Fruit fly (Drosophila melanogaster) whole organism, embryonic: ENCODE data around the gene CG3008.

Experiments
- Abd-B ChIP-seq: fragments of 200-800 bp; sonication (Bioruptor generic); optimal IDR thresholded peaks from 2 replicates; lab custom pipeline; 2018; ENCODE audit warnings: missing biosample characterization, mild to moderate bottlenecking, missing genetic modification characterization, moderate library complexity
- Atf6 ChIP-seq: fragments of 200-800 bp; sonication (Bioruptor generic); IDR thresholded peaks from 2 replicates; pipeline ENCODE4 v1.3.6; 2022; ENCODE audit warnings: missing biosample characterization, missing genetic modification characterization
- B-H1 ChIP-seq: fragments of 200-800 bp; sonication (Bioruptor generic); IDR thresholded peaks from 3 replicates; pipeline ENCODE4 v1.3.6; 2022; ENCODE audit warnings: missing biosample characterization, missing genetic modification characterization
- Bdp1 ChIP-seq: fragments of 200-800 bp; sonication (Bioruptor generic); optimal IDR thresholded peaks from 3 replicates; lab custom pipeline; 2016; ENCODE audit warnings: missing biosample characterization, missing genetic modification characterization
- Blimp-1 ChIP-seq: fragments of 200-800 bp; sonication (Bioruptor generic); optimal IDR thresholded peaks from 3 replicates; lab custom pipeline; 2018; ENCODE audit warnings: missing biosample characterization, missing genetic modification characterization, mild to moderate bottlenecking, moderate library complexity, missing genetic modification reagents
- Bteb2 ChIP-seq: fragments of 200-800 bp; sonication (Bioruptor generic); optimal IDR thresholded peaks from 2 replicates; lab custom pipeline; 2016; ENCODE audit warnings: missing biosample characterization, missing genetic modification characterization
- CG10565 ChIP-seq: fragments of 200-800 bp; sonication (Bioruptor generic); optimal IDR thresholded peaks from 3 replicates; lab custom pipeline; 2016; ENCODE audit warnings: missing biosample characterization, mild to moderate bottlenecking, missing genetic modification characterization
- CG11504 ChIP-seq: fragments of 200-800 bp; sonication (Bioruptor generic); optimal IDR thresholded peaks from 3 replicates; lab custom pipeline; 2019; ENCODE audit warnings: missing biosample characterization, mild to moderate bottlenecking, missing genetic modification characterization, moderate library complexity
- CG12104 ChIP-seq: fragments of 200-800 bp; sonication (Bioruptor generic); optimal IDR thresholded peaks from 3 replicates; lab custom pipeline; 2016; ENCODE audit warnings: missing biosample characterization, missing genetic modification characterization
- CG12391 ChIP-seq: fragments of 200-800 bp; sonication (Bioruptor generic); optimal IDR thresholded peaks from 3 replicates; lab custom pipeline; 2018; ENCODE audit warnings: missing biosample characterization, mild to moderate bottlenecking, missing genetic modification characterization, moderate library complexity
- CG18262 ChIP-seq: fragments of 200-800 bp; optimal IDR thresholded peaks from 3 replicates; lab custom pipeline; 2019; ENCODE audit warnings: missing biosample characterization, mild to moderate bottlenecking, missing genetic modification characterization, moderate library complexity
- CG1832 ChIP-seq: fragments of 200-800 bp; sonication (Bioruptor generic); optimal IDR thresholded peaks from 2 replicates; lab custom pipeline; 2017; ENCODE audit warnings: missing biosample characterization, mild to moderate bottlenecking, missing genetic modification characterization, inconsistent platforms
- CG31441 ChIP-seq: fragments of 200-800 bp; sonication (Bioruptor generic); IDR thresholded peaks from 2 replicates; pipeline ENCODE4 v1.3.6; 2022; ENCODE audit warnings: missing biosample characterization, missing genetic modification characterization
- CG33213 ChIP-seq: fragments of 200-800 bp; sonication (Bioruptor generic); optimal IDR thresholded peaks from 3 replicates; lab custom pipeline; 2016; ENCODE audit warnings: missing biosample characterization, missing genetic modification characterization
- CG34422 ChIP-seq: fragments of 200-800 bp; sonication (Bioruptor generic); IDR thresholded peaks from 3 replicates; pipeline ENCODE4 v1.3.6; 2022; ENCODE audit warnings: missing biosample characterization, missing genetic modification characterization
- CG9727 ChIP-seq: fragments of 200-800 bp; sonication (Bioruptor generic); optimal IDR thresholded peaks from 3 replicates; lab custom pipeline; 2017; ENCODE audit warnings: missing biosample characterization, mild to moderate bottlenecking, missing genetic modification characterization
- CTCF ChIP-seq: fragments of 200-800 bp; sonication (Bioruptor generic); optimal IDR thresholded peaks from 2 replicates; lab custom pipeline; 2017; ENCODE audit warnings: missing biosample characterization, mild to moderate bottlenecking, missing genetic modification characterization, moderate library complexity
- CkIIα-i1 ChIP-seq: fragments of 200-800 bp; sonication (Bioruptor generic); IDR thresholded peaks from 2 replicates; pipeline ENCODE4 v1.3.6; 2022; ENCODE audit warnings: missing biosample characterization, missing genetic modification characterization
- Dbx ChIP-seq: fragments of 200-800 bp; sonication (Bioruptor generic); IDR thresholded peaks from 3 replicates; pipeline ENCODE4 v1.3.6; 2022; ENCODE audit warnings: missing biosample characterization, missing genetic modification characterization
- HLH3B ChIP-seq: fragments of 200-800 bp; sonication (Bioruptor generic); IDR thresholded peaks from 2 replicates; pipeline ENCODE4 v1.3.6; 2022; ENCODE audit warnings: missing biosample characterization, missing genetic modification characterization
- HLH4C ChIP-seq: fragments of 200-800 bp; sonication (Bioruptor generic); IDR thresholded peaks from 3 replicates; pipeline ENCODE4 v1.3.6; 2022; ENCODE audit warnings: missing biosample characterization, missing genetic modification characterization; ENCODE audit not compliant: partially characterized antibody
- HmgD ChIP-seq: fragments of 200-800 bp; sonication (Bioruptor generic); optimal IDR thresholded peaks from 3 replicates; lab custom pipeline; 2016; ENCODE audit warnings: missing biosample characterization, missing genetic modification characterization
- Lim3 ChIP-seq: fragments of 200-800 bp; sonication (Bioruptor generic); IDR thresholded peaks from 2 replicates; pipeline ENCODE4 v1.3.6; 2022; ENCODE audit warnings: missing biosample characterization, missing genetic modification characterization
- Lpt ChIP-seq: fragments of >200 bp; optimal IDR thresholded peaks from 2 replicates; lab custom pipeline; 2018; ENCODE audit warnings: missing biosample characterization, missing genetic modification characterization
- Meics ChIP-seq: fragments of 200-800 bp; sonication (Bioruptor generic); optimal IDR thresholded peaks from 2 replicates; lab custom pipeline; 2017; ENCODE audit warnings: missing biosample characterization, mild to moderate bottlenecking, missing genetic modification characterization
- Optix ChIP-seq: fragments of 200-800 bp; sonication (Bioruptor generic); IDR thresholded peaks from 3 replicates; pipeline ENCODE4 v1.3.6; 2022; ENCODE audit warnings: missing biosample characterization, missing genetic modification characterization
- Six4 ChIP-seq: fragments of 200-800 bp; sonication (Bioruptor generic); optimal IDR thresholded peaks from 2 replicates; lab custom pipeline; 2016; ENCODE audit warnings: missing biosample characterization, missing genetic modification characterization
- Sox102F ChIP-seq: fragments of 200-800 bp; sonication (Bioruptor generic); optimal IDR thresholded peaks from 2 replicates; lab custom pipeline; 2018; ENCODE audit warnings: missing biosample characterization, mild to moderate bottlenecking, missing genetic modification characterization, moderate library complexity
- Taf1 ChIP-seq: fragments of 200-800 bp; sonication (Bioruptor generic); IDR thresholded peaks from 2 replicates; pipeline ENCODE4 v1.3.6; 2022; ENCODE audit warnings: missing biosample characterization, missing genetic modification characterization
- Trl ChIP-seq, 3 experiments: fragments of >200 bp in 2 of 3; fragments of 200-800 bp in 1 of 3; sonication (Bioruptor generic) in 1 of 3; optimal IDR thresholded peaks; 2 replicates in 1 of 3; 3 replicates in 2 of 3; lab custom pipeline; 2016 to 2017; ENCODE audit warnings: missing biosample characterization in 1 of 3, missing genetic modification characterization in 1 of 3
- Vsx1 ChIP-seq: fragments of 200-800 bp; sonication (Bioruptor generic); optimal IDR thresholded peaks from 2 replicates; lab custom pipeline; 2017; ENCODE audit warnings: missing biosample characterization, mild to moderate bottlenecking, missing genetic modification characterization, missing genetic modification reagents
- YL-1 ChIP-seq: fragments of 200-800 bp; sonication (Bioruptor generic); optimal IDR thresholded peaks from 3 replicates; lab custom pipeline; 2017; ENCODE audit warnings: missing biosample characterization, mild to moderate bottlenecking, missing genetic modification characterization
- ap ChIP-seq: fragments of 200-800 bp; sonication (Bioruptor generic); IDR thresholded peaks from 2 replicates; pipeline ENCODE4 v1.3.6; 2022; ENCODE audit warnings: missing biosample characterization, missing genetic modification characterization
- caup ChIP-seq: fragments of 200-800 bp; sonication (Bioruptor generic); optimal IDR thresholded peaks from 3 replicates; lab custom pipeline; 2017; ENCODE audit warnings: missing biosample characterization, mild to moderate bottlenecking, missing genetic modification characterization, moderate library complexity; ENCODE audit not compliant: severe bottlenecking
- cg ChIP-seq: fragments of 200-800 bp; sonication (Bioruptor generic); optimal IDR thresholded peaks from 3 replicates; lab custom pipeline; 2019; ENCODE audit warnings: missing biosample characterization, mild to moderate bottlenecking, missing genetic modification characterization, moderate library complexity
- croc ChIP-seq: fragments of 200-800 bp; sonication (Bioruptor generic); conservative IDR thresholded peaks from 3 replicates; pipeline ENCODE4 v1.3.6; 2022; ENCODE audit warnings: missing biosample characterization, missing genetic modification characterization
- dimm ChIP-seq: fragments of 200-800 bp; sonication (Bioruptor generic); IDR thresholded peaks from 2 replicates; pipeline ENCODE4 v1.3.6; 2022; ENCODE audit warnings: missing biosample characterization, missing genetic modification characterization
- disco-r ChIP-seq: fragments of 200-800 bp; sonication (Bioruptor generic); optimal IDR thresholded peaks from 2 replicates; lab custom pipeline; 2016; ENCODE audit warnings: missing biosample characterization, missing genetic modification characterization
- gfzf ChIP-seq: fragments of 200-800 bp; sonication (Bioruptor generic); optimal IDR thresholded peaks from 2 replicates; lab custom pipeline; 2016; ENCODE audit warnings: missing biosample characterization, mild to moderate bottlenecking, missing genetic modification characterization, moderate library complexity
- inv ChIP-seq: fragments of 200-800 bp; sonication (Bioruptor generic); IDR thresholded peaks from 2 replicates; pipeline ENCODE4 v1.3.6; 2022; ENCODE audit warnings: missing biosample characterization, missing genetic modification characterization; ENCODE audit not compliant: partially characterized antibody
- maf-S ChIP-seq: fragments of 200-800 bp; sonication (Bioruptor generic); optimal IDR thresholded peaks from 2 replicates; lab custom pipeline; 2016; ENCODE audit warnings: missing biosample characterization, missing genetic modification characterization
- nau ChIP-seq: fragments of 200-800 bp; sonication (Bioruptor generic); optimal IDR thresholded peaks from 3 replicates; lab custom pipeline; 2017; ENCODE audit warnings: missing biosample characterization, mild to moderate bottlenecking, missing genetic modification characterization, missing genetic modification reagents
- org-1 ChIP-seq: fragments of 200-800 bp; sonication (Bioruptor generic); optimal IDR thresholded peaks from 2 replicates; lab custom pipeline; 2017; ENCODE audit warnings: missing biosample characterization, missing genetic modification characterization
- pnt ChIP-seq: fragments of 200-800 bp; sonication (Bioruptor generic); optimal IDR thresholded peaks from 3 replicates; lab custom pipeline; 2016; ENCODE audit warnings: missing biosample characterization, missing genetic modification characterization
- row ChIP-seq: fragments of 200-800 bp; sonication (Bioruptor generic); IDR thresholded peaks from 3 replicates; pipeline ENCODE4 v1.3.6; 2022; ENCODE audit warnings: missing biosample characterization, missing genetic modification characterization
- schlank ChIP-seq: fragments of 200-800 bp; sonication (Bioruptor generic); optimal IDR thresholded peaks from 2 replicates; lab custom pipeline; 2018; ENCODE audit warnings: missing biosample characterization, mild to moderate bottlenecking, missing genetic modification characterization
- sob ChIP-seq: fragments of 200-800 bp; sonication (Bioruptor generic); IDR thresholded peaks from 2 replicates; pipeline ENCODE4 v1.3.6; 2022; ENCODE audit warnings: missing biosample characterization, missing genetic modification characterization
- twi ChIP-seq: fragments of 200-800 bp; optimal IDR thresholded peaks from 2 replicates; lab custom pipeline; 2019; ENCODE audit warnings: missing biosample characterization, mild to moderate bottlenecking, missing genetic modification characterization, moderate library complexity
- unc-4 ChIP-seq: fragments of 200-800 bp; sonication (Bioruptor generic); IDR thresholded peaks from 2 replicates; pipeline ENCODE4 v1.3.6; 2022; ENCODE audit warnings: missing biosample characterization, missing genetic modification characterization; ENCODE audit not compliant: partially characterized antibody
- unpg ChIP-seq: fragments of 200-800 bp; sonication (Bioruptor generic); optimal IDR thresholded peaks from 3 replicates; lab custom pipeline; 2018; ENCODE audit warnings: missing biosample characterization, mild to moderate bottlenecking, missing genetic modification characterization, moderate library complexity
- usp ChIP-seq: fragments of >200 bp; optimal IDR thresholded peaks from 2 replicates; lab custom pipeline; 2017; ENCODE audit warnings: missing biosample characterization, missing genetic modification characterization

Gene CG3008

DNA sequence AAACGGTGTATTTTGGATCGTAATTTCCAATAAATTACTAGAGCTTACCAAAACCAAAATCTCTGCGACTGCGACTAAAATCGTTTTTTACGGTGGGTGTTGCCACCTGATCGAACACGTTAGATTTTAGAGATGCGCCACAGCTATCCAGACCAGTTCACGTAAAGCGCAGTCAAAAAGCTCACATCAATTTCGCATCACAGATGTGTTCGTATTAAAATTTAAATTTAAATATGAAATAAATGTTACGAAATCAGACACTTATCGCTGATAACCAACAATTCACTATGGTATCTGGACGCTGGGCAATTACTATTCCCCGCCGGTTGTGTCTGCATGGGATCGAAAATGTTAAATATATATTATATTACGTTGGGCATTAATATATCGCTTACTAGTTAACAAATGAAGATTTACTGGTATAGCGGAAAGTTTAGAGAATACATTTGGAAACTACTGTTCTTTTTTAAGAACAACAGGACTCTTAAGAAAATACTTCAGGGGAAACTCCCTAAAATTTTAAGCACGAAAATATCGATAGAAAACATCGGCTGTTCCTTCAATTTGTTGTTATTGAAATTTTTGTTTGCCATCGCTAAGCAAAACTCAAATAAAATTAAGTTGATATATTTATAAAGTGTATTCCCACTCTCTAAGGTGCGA lies 35.8 kb upstream of the CG3008 start, which contains the start of the genes mxt and CG11927 (continued):
- TF ChIP-seq Sox102F (GFP tag; lab: Kevin White, UChicago), result no peak
- TF ChIP-seq Optix (GFP tag; lab: Robert Waterston, UW), result peak; percentile 40; the same call in 1 of the 3 replicates
- TF ChIP-seq HLH3B (GFP tag; lab: Robert Waterston, UW), result no peak
- TF ChIP-seq Trl (optimal IDR thresholded peaks at IDR 0.05; lab: Kevin White, UChicago), result no peak
- no peak for TF ChIP-seq Trl (GFP tag; optimal IDR thresholded peaks at IDR 0.05; lab: Kevin White, UChicago)
- TF ChIP-seq Taf1 (GFP tag; lab: Robert Waterston, UW), result no peak
- TF ChIP-seq ap (GFP tag; lab: Robert Waterston, UW), result no peak
- peak; percentile 48; the same call in 1 of the 2 replicates for TF ChIP-seq sob (GFP tag; lab: Robert Waterston, UW)
- no peak for TF ChIP-seq Lpt (GFP tag; lab: Kevin White, UChicago)
- no peak for TF ChIP-seq dimm
- peak; percentile 26 for TF ChIP-seq CG12104
- TF ChIP-seq CkIIα-i1 (GFP tag; lab: Robert Waterston, UW), result no peak
- TF ChIP-seq B-H1 (GFP tag; lab: Robert Waterston, UW), result no peak
- no peak for TF ChIP-seq unpg (GFP tag; lab: Kevin White, UChicago)
- TF ChIP-seq Abd-B, result no peak
- no peak for TF ChIP-seq usp
- TF ChIP-seq HmgD (GFP tag; lab: Kevin White, UChicago), result no peak
- peak; percentile 4 for TF ChIP-seq CTCF
- no peak for TF ChIP-seq YL-1
- TF ChIP-seq row, result peak; percentile 80
- TF ChIP-seq Vsx1 (GFP tag; lab: Kevin White, UChicago), result no peak
- no peak for TF ChIP-seq CG10565 (GFP tag; lab: Kevin White, UChicago)
- no peak for TF ChIP-seq org-1 (GFP tag; lab: Kevin White, UChicago)
- TF ChIP-seq Six4 (GFP tag; lab: Kevin White, UChicago), result peak; percentile 46
- TF ChIP-seq Atf6 (GFP tag; lab: Robert Waterston, UW), result no peak
- peak; percentile 40 for TF ChIP-seq Meics (GFP tag; lab: Kevin White, UChicago)
- TF ChIP-seq CG11504 (tag; lab: Kevin White, UChicago), result no peak
- no peak for TF ChIP-seq Blimp-1 (GFP tag; lab: Kevin White, UChicago)
- TF ChIP-seq schlank, result no peak
- TF ChIP-seq CG31441 (GFP tag; lab: Robert Waterston, UW), result no peak
- peak; percentile 33 for TF ChIP-seq CG9727
- TF ChIP-seq Dbx (GFP tag; lab: Robert Waterston, UW), result no peak
- TF ChIP-seq nau (GFP tag; lab: Kevin White, UChicago), result no peak
- TF ChIP-seq Lim3 (GFP tag; lab: Robert Waterston, UW), result no peak
- TF ChIP-seq Bdp1 (GFP tag; lab: Kevin White, UChicago), result no peak
- TF ChIP-seq Bteb2 (GFP tag; lab: Kevin White, UChicago), result no peak
- no peak for TF ChIP-seq CG1832 (GFP tag; lab: Kevin White, UChicago)
- no peak for TF ChIP-seq croc (GFP tag; lab: Robert Waterston, UW)

DNA sequence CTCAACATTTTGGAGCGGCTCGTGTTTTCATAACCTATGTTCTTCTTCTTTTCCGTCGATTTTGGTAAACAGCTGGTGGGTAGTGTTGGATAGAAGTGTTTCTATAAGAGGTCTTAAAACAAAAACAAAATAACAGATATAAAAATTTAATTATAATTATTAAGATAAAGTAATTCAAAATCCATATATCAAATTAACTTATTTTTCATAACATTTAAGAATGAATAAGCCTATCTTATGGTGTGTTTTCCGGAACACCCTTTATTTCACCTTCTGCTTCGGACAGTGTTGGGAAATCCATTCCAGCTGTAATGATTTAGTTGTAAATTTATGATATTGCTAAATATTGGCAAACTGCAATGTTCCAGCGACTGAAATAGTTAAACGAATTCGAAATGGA lies 32.7 kb upstream of the CG3008 start, which contains the start of the genes mRpS2 and Mon1:
Gene mRpS2 (minus strand): TSS at position 64 of the 400 bp plus-strand sequence.
Gene Mon1 (plus strand): TSS at position 286 of the 400 bp plus-strand sequence.
- TF ChIP-seq CG33213 (GFP tag; lab: Kevin White, UChicago) (peak; percentile 71), twi (peak; percentile 81), pnt (GFP tag; lab: Kevin White, UChicago) (peak; percentile 70), disco-r (GFP tag; lab: Kevin White, UChicago) (peak; percentile 11), B-H1 (GFP tag; lab: Robert Waterston, UW) (peak; percentile 96), gfzf (GFP tag; lab: Kevin White, UChicago) (no peak), CG12104 (peak; percentile 92), caup (GFP tag; lab: Kevin White, UChicago) (peak; percentile 94), HLH4C (GFP tag; lab: Robert Waterston, UW) (no peak), inv (GFP tag; lab: Robert Waterston, UW) (no peak), maf-S (peak; percentile 82), CG12391 (tag; lab: Kevin White, UChicago) (peak; percentile 98), CG18262 (tag; lab: Kevin White, UChicago) (peak; percentile 96), CG34422 (peak; percentile 98), unc-4 (GFP tag; lab: Robert Waterston, UW) (peak; percentile 36; the same call in 1 of the 2 replicates), cg (GFP tag; lab: Kevin White, UChicago) (no peak)
